Fruit fly (Drosophila melanogaster) S2 (cell line): ENCODE measurements around the gene CG9582.

ENCODE experiments used
- CG8478 ChIP-seq: fragments of >200 bp; optimal IDR thresholded peaks from 2 replicates; lab custom pipeline; 2018
- CTCF ChIP-seq, 2 experiments: fragments of >200 bp; optimal IDR thresholded peaks; 2 replicates each; lab custom pipeline; 2018

DNA sequence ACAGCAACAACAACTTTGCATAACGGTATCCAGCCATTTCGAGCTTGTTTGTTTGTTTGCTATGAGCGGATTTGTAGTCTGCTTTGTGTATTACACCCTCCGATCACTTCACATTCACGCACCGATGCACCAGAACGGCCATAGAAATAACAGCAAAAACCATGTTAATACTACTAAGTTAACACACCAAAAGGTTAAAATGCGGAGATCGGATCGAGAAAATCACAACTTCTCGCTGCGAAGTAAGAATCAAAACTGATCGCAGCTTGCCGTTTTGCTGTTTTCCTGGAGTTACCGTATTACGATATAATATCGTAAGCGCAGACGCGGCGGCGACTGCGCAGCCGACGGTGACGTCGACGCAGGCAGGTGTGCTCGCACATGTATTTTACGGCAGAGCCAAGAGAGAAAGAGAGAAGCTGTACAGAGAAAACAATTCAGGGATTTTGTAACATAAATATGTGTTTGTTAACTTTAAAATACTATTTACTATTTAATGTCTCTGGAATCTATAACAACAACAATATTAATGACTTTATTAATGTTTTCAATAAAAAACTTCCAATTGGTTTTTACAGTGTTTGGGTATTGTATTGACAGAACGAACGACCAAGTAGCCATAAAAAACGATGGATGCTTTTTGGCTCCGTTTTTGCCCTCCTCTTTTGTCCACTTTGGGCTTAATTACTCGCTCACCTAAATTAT, 46.9 kb downstream of the CG9582 start, which contains the start of gene CG13101:
- TF ChIP-seq CTCF (optimal IDR thresholded peaks at IDR 0.05; lab: Kevin White, UChicago) (no peak), CG8478 (lab: Kevin White, UChicago) (no peak)
